Fruit fly (Drosophila melanogaster) whole organism, prepupa: ENCODE results near the gene CG16717.

Experiments used
- Blimp-1 ChIP-seq: fragments of 200-800 bp; sonication (Bioruptor generic); optimal IDR thresholded peaks from 3 replicates; lab custom pipeline; 2017; ENCODE audit warnings: missing biosample characterization, missing genetic modification characterization, mild to moderate bottlenecking, moderate library complexity, missing genetic modification reagents
- Eip93F ChIP-seq: fragments of 200-800 bp; sonication (Bioruptor generic); optimal IDR thresholded peaks from 2 replicates; lab custom pipeline; 2016; ENCODE audit warnings: missing biosample characterization, mild to moderate bottlenecking, missing genetic modification characterization
- Lpt ChIP-seq: fragments of 200-800 bp; sonication (Bioruptor generic); optimal IDR thresholded peaks from 3 replicates; lab custom pipeline; 2016; ENCODE audit warnings: missing biosample characterization, missing genetic modification characterization
- dsx ChIP-seq: fragments of 200-800 bp; optimal IDR thresholded peaks from 3 replicates; lab custom pipeline; 2019; ENCODE audit warnings: missing biosample characterization, mild to moderate bottlenecking, missing genetic modification characterization, moderate library complexity; ENCODE audit not compliant: poor library complexity, severe bottlenecking
- fkh ChIP-seq: fragments of 200-800 bp; sonication (Bioruptor generic); optimal IDR thresholded peaks from 3 replicates; lab custom pipeline; 2017; ENCODE audit warnings: missing biosample characterization, mild to moderate bottlenecking, missing genetic modification characterization, moderate library complexity

DNA sequence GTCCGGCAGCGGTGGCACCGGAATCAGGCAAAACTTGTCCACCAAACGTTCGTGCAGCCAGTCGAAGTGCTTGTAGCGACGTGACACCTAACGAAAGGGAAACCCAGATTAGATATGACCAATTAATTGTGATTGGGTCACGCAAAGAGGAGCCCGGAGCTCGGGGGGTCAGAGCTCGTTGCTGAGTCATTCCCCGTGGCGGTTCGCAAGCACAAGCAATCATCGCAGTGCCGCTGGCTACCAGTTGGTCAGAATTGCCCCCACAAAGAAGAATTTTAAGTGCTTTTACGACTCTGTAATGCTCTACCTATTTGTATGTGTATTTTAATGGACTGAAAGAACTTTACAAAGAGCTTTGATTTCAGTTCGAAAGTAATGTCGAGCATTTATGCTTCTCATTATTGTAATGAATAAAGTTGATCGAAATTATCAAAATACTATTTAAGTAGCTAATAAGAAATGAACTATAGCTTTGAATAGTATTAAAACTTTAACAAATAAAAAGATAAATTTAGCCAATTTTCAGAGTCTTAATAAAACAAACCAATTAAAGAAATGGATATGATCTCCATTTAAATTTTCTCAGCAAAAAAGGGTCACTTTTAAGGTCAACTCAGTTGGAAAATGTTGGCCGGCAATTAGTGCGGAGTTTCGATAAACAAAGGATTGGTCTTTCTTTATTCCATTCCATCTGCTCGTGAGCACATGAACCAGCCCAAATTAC lies 33.2 kb downstream of the CG16717 start:
- TF ChIP-seq Eip93F (GFP tag; lab: Kevin White, UChicago), result no peak
- no peak for TF ChIP-seq Blimp-1
- no peak for TF ChIP-seq fkh (GFP tag; lab: Kevin White, UChicago)
- no peak for TF ChIP-seq dsx (GFP tag; lab: Kevin White, UChicago)
- no peak for TF ChIP-seq Lpt (GFP tag; lab: Kevin White, UChicago)
